Fruit fly (Drosophila melanogaster) whole organism, prepupa: ENCODE data around the gene PKD.

Source experiments
- CG15336 ChIP-seq: fragments of 200-800 bp; sonication (Bioruptor generic); IDR thresholded peaks from 2 replicates; pipeline ENCODE4 v1.3.6; 2022; ENCODE audit warnings: missing biosample characterization, missing genetic modification characterization
- CG6276 ChIP-seq: fragments of 200-800 bp; sonication (Bioruptor generic); optimal IDR thresholded peaks from 2 replicates; lab custom pipeline; 2017; ENCODE audit warnings: missing biosample characterization, mild to moderate bottlenecking, missing genetic modification characterization
- Hr38 ChIP-seq: sonication (Bioruptor generic); optimal IDR thresholded peaks from 2 replicates; lab custom pipeline; 2016; ENCODE audit warnings: missing biosample characterization, missing genetic modification characterization
- Hr39 ChIP-seq: fragments of 200-800 bp; sonication (Bioruptor generic); optimal IDR thresholded peaks from 2 replicates; lab custom pipeline; 2016; ENCODE audit warnings: missing biosample characterization, missing genetic modification characterization
- Hr4 ChIP-seq: fragments of 200-800 bp; sonication (Bioruptor generic); optimal IDR thresholded peaks from 3 replicates; lab custom pipeline; 2016; ENCODE audit warnings: missing biosample characterization, missing genetic modification characterization
- Sox102F ChIP-seq: fragments of 200-800 bp; sonication (Bioruptor generic); optimal IDR thresholded peaks from 2 replicates; lab custom pipeline; 2016; ENCODE audit warnings: missing biosample characterization, mild to moderate bottlenecking, missing genetic modification characterization
- acj6 ChIP-seq: fragments of 200-800 bp; sonication (Bioruptor generic); optimal IDR thresholded peaks from 3 replicates; lab custom pipeline; 2016; ENCODE audit warnings: missing biosample characterization, missing genetic modification characterization
- lz ChIP-seq: fragments of 200-800 bp; sonication (Bioruptor generic); optimal IDR thresholded peaks from 3 replicates; lab custom pipeline; 2016; ENCODE audit warnings: missing biosample characterization, missing genetic modification characterization
- salr ChIP-seq, 2 experiments: fragments of 200-800 bp; sonication (Bioruptor generic); optimal IDR thresholded peaks; 3 replicates each; lab custom pipeline; 2016 to 2018; ENCODE audit warnings: missing biosample characterization in 2 of 2, missing genetic modification characterization in 2 of 2, mild to moderate bottlenecking in 1 of 2
- ss ChIP-seq, 2 experiments: fragments of 200-800 bp; sonication (Bioruptor generic); optimal IDR thresholded peaks; 2 replicates in 1 of 2; 3 replicates in 1 of 2; lab custom pipeline; 2017 to 2018; ENCODE audit warnings: mild to moderate bottlenecking in 2 of 2, missing biosample characterization in 2 of 2, missing genetic modification characterization in 2 of 2, moderate library complexity in 1 of 2
- svp ChIP-seq: fragments of 200-800 bp; sonication (Bioruptor generic); peaks from one replicate; lab custom pipeline; 2016; ENCODE audit warnings: missing biosample characterization, missing genetic modification characterization

dm6 chr3R:18338493-18338892, 24.3 kb upstream of the PKD start:
- TF ChIP-seq CG6276 (GFP tag; lab: Kevin White, UChicago) = no peak
- no peak for TF ChIP-seq Hr4
- TF ChIP-seq Hr39 (GFP tag; lab: Kevin White, UChicago) = no peak
- TF ChIP-seq svp (GFP tag; lab: Kevin White, UChicago) = no peak
- TF ChIP-seq acj6 (GFP tag; lab: Kevin White, UChicago) = no peak
- TF ChIP-seq ss (GFP tag; optimal IDR thresholded peaks at IDR 0.05; lab: Kevin White, UChicago) = no peak
- TF ChIP-seq CG15336 (GFP tag; lab: Robert Waterston, UW) = no peak
- no peak for TF ChIP-seq lz (GFP tag; lab: Kevin White, UChicago)
- no peak for TF ChIP-seq Sox102F (GFP tag; lab: Kevin White, UChicago)
- TF ChIP-seq salr (GFP tag; optimal IDR thresholded peaks at IDR 0.05; lab: Kevin White, UChicago) = no peak
- no peak for TF ChIP-seq Hr38 (GFP tag; lab: Kevin White, UChicago)
